Worm (Caenorhabditis elegans): Measurements from ENCODE around the gene nhr-21.

Gene nhr-21

ce11 chrII:7358489-7358943 lies 19.5 kb downstream of the nhr-21 start, which contains the start of gene insc-1:
Gene insc-1 (plus strand): TSS chrII:7358893.
- no peak for TF ChIP-seq snpc-1.1 (tag; optimal IDR thresholded peaks at IDR 0.05; ENCODE audit: insufficient read depth)
- no peak for TF ChIP-seq F39B2.1 (GFP tag; IDR thresholded peaks at IDR 0.05)
- TF ChIP-seq lir-1 (GFP tag; conservative IDR thresholded peaks at IDR 0.05): no peak
- no peak for TF ChIP-seq nhr-80 (tag; optimal IDR thresholded peaks at IDR 0.05)
- no peak for TF ChIP-seq nhr-179 (tag; optimal IDR thresholded peaks at IDR 0.05)
- TF ChIP-seq ets-4 (GFP tag; optimal IDR thresholded peaks at IDR 0.05): no peak
- no peak for TF ChIP-seq rec-8 (tag; optimal IDR thresholded peaks at IDR 0.05)
- TF ChIP-seq rpc-1 (optimal IDR thresholded peaks at IDR 0.05): no peak
- no peak for TF ChIP-seq rpc-1 (tag; optimal IDR thresholded peaks at IDR 0.05)
- no peak for TF ChIP-seq lag-1 (GFP tag; IDR thresholded peaks at IDR 0.05)
- TF ChIP-seq aptf-2 (GFP tag; conservative IDR thresholded peaks at IDR 0.05): no peak
- TF ChIP-seq B0019.2 (GFP tag; conservative IDR thresholded peaks at IDR 0.05): no peak
- TF ChIP-seq tbp1 (GFP tag; optimal IDR thresholded peaks at IDR 0.05): no peak
- no peak for TF ChIP-seq nhr-120 (GFP tag; IDR thresholded peaks at IDR 0.05)
- TF ChIP-seq attf-5 (GFP tag; optimal IDR thresholded peaks at IDR 0.05): no peak
- TF ChIP-seq sea-2 (GFP tag; IDR thresholded peaks at IDR 0.05): no peak
- no peak for TF ChIP-seq ztf-3 (GFP tag; optimal IDR thresholded peaks at IDR 0.05)
- TF ChIP-seq hlh-12 (tag; optimal IDR thresholded peaks at IDR 0.05): no peak
- no peak for TF ChIP-seq B0035.1 (tag; optimal IDR thresholded peaks at IDR 0.05)

DNA sequence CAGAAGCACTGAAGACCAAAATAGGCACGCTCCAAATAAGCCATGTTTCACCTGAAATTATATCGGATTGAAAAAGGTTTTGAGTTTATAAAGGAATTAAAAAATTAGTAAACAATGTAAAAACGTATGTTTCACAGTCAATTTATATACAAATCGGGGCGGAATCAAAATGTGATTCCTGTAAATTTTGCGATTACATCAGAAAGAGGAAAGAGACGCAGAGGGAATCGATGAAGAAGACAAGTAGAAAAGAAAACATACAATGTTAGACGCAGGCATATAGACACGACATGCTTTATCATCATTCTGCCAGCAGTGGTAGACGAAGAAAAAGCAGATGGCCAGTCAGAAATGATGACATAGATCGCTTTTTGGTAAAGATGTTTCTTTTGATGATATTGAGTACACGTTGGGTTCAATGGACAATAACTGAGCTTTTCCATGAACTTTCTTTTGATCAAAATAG lies 25.0 kb downstream of the nhr-21 start, which contains the start of gene msra-1:
TSS of gene msra-1 (minus strand) at position 51 of the 466 bp plus-strand sequence.
- TF ChIP-seq T07F8.4 (tag; optimal IDR thresholded peaks at IDR 0.05) (no peak), mel-28 (tag; optimal IDR thresholded peaks at IDR 0.05; ENCODE audit: borderline replicate concordance) (no peak), madf-8 (GFP tag; conservative IDR thresholded peaks at IDR 0.05) (no peak), bed-1 (GFP tag; IDR thresholded peaks at IDR 0.05) (no peak), lin-26 (GFP tag; IDR thresholded peaks at IDR 0.05) (no peak), lin-35 (GFP tag; optimal IDR thresholded peaks at IDR 0.05) (no peak), F55B11.4 (tag; optimal IDR thresholded peaks at IDR 0.05; ENCODE audit: borderline replicate concordance, insufficient read depth) (no peak), nfya-2 (GFP tag; IDR thresholded peaks at IDR 0.05) (no peak), K11D2.4 (GFP tag; IDR thresholded peaks at IDR 0.05) (no peak), F39B2.1 (GFP tag; IDR thresholded peaks at IDR 0.05) (no peak), ztf-26 (tag; optimal IDR thresholded peaks at IDR 0.05) (no peak), D2030.7 (GFP tag; IDR thresholded peaks at IDR 0.05) (no peak), mcd-1 (GFP tag; IDR thresholded peaks at IDR 0.05) (no peak), hmg-1.2 (GFP tag; IDR thresholded peaks at IDR 0.05) (peak; percentile 32; the same call in 1 of the 2 replicates), snpc-4 (GFP tag; optimal IDR thresholded peaks at IDR 0.05) (no peak), snpc-4 (tag; optimal IDR thresholded peaks at IDR 0.05) (no peak), attf-5 (GFP tag; optimal IDR thresholded peaks at IDR 0.05) (peak; percentile 22), ZK185.1 (tag; optimal IDR thresholded peaks at IDR 0.05; ENCODE audit: poor library complexity, severe bottlenecking) (peak; percentile 32), ztf-6 (GFP tag; IDR thresholded peaks at IDR 0.05) (no peak), ztf-22 (GFP tag; optimal IDR thresholded peaks at IDR 0.05) (no peak), nhr-80 (tag; optimal IDR thresholded peaks at IDR 0.05) (peak; percentile 80), dpl-1 (GFP tag; optimal IDR thresholded peaks at IDR 0.05) (no peak)
